Fruit fly (Drosophila melanogaster): ENCODE data around the gene dl.

Gene dl

DNA sequence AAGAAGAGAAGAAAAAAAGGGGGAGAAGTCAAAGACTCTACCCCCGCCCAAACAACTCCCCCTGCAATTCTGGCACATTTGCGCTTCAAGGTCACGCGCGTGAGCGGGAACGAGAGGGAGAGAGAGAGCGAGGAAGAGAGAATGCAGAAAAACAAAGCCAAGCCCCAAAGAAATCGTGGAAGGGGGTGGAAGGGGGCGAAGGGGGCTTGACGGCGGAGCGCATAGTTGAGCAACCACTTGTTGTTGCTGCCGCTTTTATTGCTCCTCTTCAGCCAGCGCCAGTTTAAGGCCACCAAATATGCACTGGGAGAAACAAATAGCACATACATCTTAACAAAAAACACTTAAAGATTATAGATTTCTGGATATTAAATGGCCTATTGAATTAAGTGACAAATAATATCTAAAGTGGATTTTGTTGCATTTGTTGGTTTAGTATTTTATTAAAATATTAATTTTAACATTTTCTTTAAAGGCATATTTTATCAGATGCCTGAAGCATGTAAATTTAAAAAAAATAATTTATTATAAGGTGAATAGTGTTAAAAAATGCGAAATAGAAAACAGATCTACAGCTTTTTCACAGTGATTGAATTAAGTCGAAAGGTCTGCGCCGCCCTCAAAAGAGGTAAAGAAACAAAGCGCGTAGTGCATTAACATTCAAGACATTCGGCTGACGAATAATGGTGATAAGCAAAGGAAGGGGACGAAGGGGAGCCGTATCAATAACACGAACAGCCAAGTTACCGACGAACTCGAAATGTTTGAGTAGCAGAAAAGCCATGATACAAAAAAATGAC is 20.2 kb downstream of the dl start (continued):
- TF ChIP-seq CG31441 (GFP tag; IDR thresholded peaks at IDR 0.05) (peak; percentile 100), ro (GFP tag; IDR thresholded peaks at IDR 0.05) (peak; percentile 48), CG10209 (GFP tag; optimal IDR thresholded peaks at IDR 0.05) (peak; percentile 97), CG18599 (GFP tag; optimal IDR thresholded peaks at IDR 0.05) (peak; percentile 95), run (tag; optimal IDR thresholded peaks at IDR 0.05) (peak; percentile 75), CG2129 (GFP tag; IDR thresholded peaks at IDR 0.05; ENCODE audit: partially characterized antibody) (no peak), CG10274 (GFP tag; optimal IDR thresholded peaks at IDR 0.05) (peak; percentile 83), CG16779 (GFP tag; IDR thresholded peaks at IDR 0.05) (no peak), CG6654 (GFP tag; optimal IDR thresholded peaks at IDR 0.05) (peak; percentile 85), CG4404 (GFP tag; IDR thresholded peaks at IDR 0.05) (peak; percentile 77), CG8359 (GFP tag; optimal IDR thresholded peaks at IDR 0.05; ENCODE audit: borderline replicate concordance) (peak; percentile 88), CG17612 (GFP tag; IDR thresholded peaks at IDR 0.05) (no peak; the same call in 1 of the 2 replicates), fru (optimal IDR thresholded peaks at IDR 0.05) (no peak), Optix (GFP tag; IDR thresholded peaks at IDR 0.05) (no peak), CG34422 (GFP tag; IDR thresholded peaks at IDR 0.05) (peak; percentile 96), bigmax (GFP tag; optimal IDR thresholded peaks at IDR 0.05) (no peak), CG17359 (tag; optimal IDR thresholded peaks at IDR 0.05) (peak; percentile 98), CG13296 (GFP tag; optimal IDR thresholded peaks at IDR 0.05) (peak; percentile 97), sd (tag; optimal IDR thresholded peaks at IDR 0.05) (peak; percentile 52), Fer3 (tag; optimal IDR thresholded peaks at IDR 0.05) (peak; percentile 95), wor (GFP tag; IDR thresholded peaks at IDR 0.05) (peak; percentile 88), ewg (GFP tag; optimal IDR thresholded peaks at IDR 0.05) (peak; percentile 84), Drgx (GFP tag; IDR thresholded peaks at IDR 0.05) (peak; percentile 81), CG9932 (GFP tag; IDR thresholded peaks at IDR 0.05) (peak; percentile 75), zfh1 (GFP tag; IDR thresholded peaks at IDR 0.05) (peak; percentile 54; the same call in 2 of the 3 replicates), crp (GFP tag; optimal IDR thresholded peaks at IDR 0.05) (peak in 1 of 2 experiments; percentile 44), CG6254 (GFP tag; optimal IDR thresholded peaks at IDR 0.05) (peak; percentile 89), gsb (GFP tag; IDR thresholded peaks at IDR 0.05) (peak; percentile 87), pnt (GFP tag; optimal IDR thresholded peaks at IDR 0.05) (peak; percentile 38), CG13424 (tag; optimal IDR thresholded peaks at IDR 0.05) (peak; percentile 99), Myb (GFP tag; optimal IDR thresholded peaks at IDR 0.05) (peak; percentile 39), CG16815 (GFP tag; optimal IDR thresholded peaks at IDR 0.05) (peak; percentile 79), CG1233 (GFP tag; optimal IDR thresholded peaks at IDR 0.05) (peak; percentile 96), esg (GFP tag; conservative IDR thresholded peaks at IDR 0.05) (peak; percentile 93), Aef1 (GFP tag; IDR thresholded peaks at IDR 0.05) (peak; percentile 94), amos (GFP tag; IDR thresholded peaks at IDR 0.05; ENCODE audit: partially characterized antibody) (no peak), emc (GFP tag; optimal IDR thresholded peaks at IDR 0.05) (no peak), CG18476 (GFP tag; optimal IDR thresholded peaks at IDR 0.05) (peak; percentile 31), sqz (GFP tag; optimal IDR thresholded peaks at IDR 0.05) (peak; percentile 96), Hr78 (GFP tag; optimal IDR thresholded peaks at IDR 0.05) (peak in 1 of 2 experiments; percentile 96), Doc3 (GFP tag; IDR thresholded peaks at IDR 0.05; ENCODE audit: partially characterized antibody) (no peak), CG2120 (GFP tag; optimal IDR thresholded peaks at IDR 0.05) (peak; percentile 78), CG6813 (GFP tag; optimal IDR thresholded peaks at IDR 0.05) (peak; percentile 93), CG12942 (GFP tag; optimal IDR thresholded peaks at IDR 0.05) (peak; percentile 89), fd102C (GFP tag; optimal IDR thresholded peaks at IDR 0.05) (no peak), tx (GFP tag; optimal IDR thresholded peaks at IDR 0.05) (peak; percentile 39), salm (tag; optimal IDR thresholded peaks at IDR 0.05) (peak; percentile 98), CHES-1-like (GFP tag; optimal IDR thresholded peaks at IDR 0.05) (peak; percentile 15)
